Worm (Caenorhabditis elegans) whole organism, young adult: Measurements from ENCODE around the gene F21C10.19.

ENCODE experiments used
- F33H1.4 ChIP-seq: fragments of 200-800 bp; sonication (Bioruptor generic); IDR thresholded peaks from 2 replicates; pipeline ENCODE4 v1.3.6; 2022; ENCODE audit warnings: missing genetic modification reagents, missing genetic modification characterization, missing compliant biosample characterization
- T07F8.4 ChIP-seq: sonication (generic microtip); optimal IDR thresholded peaks from 2 replicates; lab custom pipeline; 2016; ENCODE audit warnings: mild to moderate bottlenecking, missing genetic modification characterization, moderate library complexity, missing compliant biosample characterization

ce11 chrV:9172989-9173388 is 42.1 kb downstream of the F21C10.19 start, which contains the start of gene gad-3:
- TF ChIP-seq F33H1.4 (GFP tag; lab: Robert Waterston, UW) (no peak), T07F8.4 (tag; lab: Kevin White, UChicago) (no peak)
